Worm (Caenorhabditis elegans): ENCODE results near the gene xpb-1.

xpb-1 gene

DNA sequence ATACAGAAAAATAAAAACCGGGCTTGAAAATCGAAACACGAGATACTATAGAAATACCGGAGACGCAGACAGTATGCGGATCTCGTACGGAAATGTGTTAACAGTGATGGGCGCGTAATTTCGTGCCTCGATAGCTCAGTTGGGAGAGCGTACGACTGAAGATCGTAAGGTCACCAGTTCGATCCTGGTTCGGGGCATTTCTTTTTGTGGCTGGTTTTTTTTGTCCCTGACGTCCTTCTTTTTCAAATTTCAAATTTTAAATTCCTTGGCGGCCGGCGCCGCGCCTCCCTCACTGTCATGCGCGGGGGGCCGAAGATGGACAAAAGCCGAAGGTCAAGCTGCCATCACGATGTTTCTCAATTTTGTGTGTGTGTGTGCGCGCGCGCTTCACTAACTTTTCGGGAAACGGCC, 28.2 kb downstream of the xpb-1 start (continued):
- TF ChIP-seq madf-10 (tag; optimal IDR thresholded peaks at IDR 0.05), result peak; percentile 9
- TF ChIP-seq nhr-27 (tag; optimal IDR thresholded peaks at IDR 0.05), result no peak
- peak; percentile 35 for TF ChIP-seq mxl-1 (tag; optimal IDR thresholded peaks at IDR 0.05)
- TF ChIP-seq madf-6 (GFP tag; IDR thresholded peaks at IDR 0.05), result peak; percentile 54; the same call in 1 of the 2 replicates
- TF ChIP-seq B0019.2 (GFP tag; conservative IDR thresholded peaks at IDR 0.05), result no peak
- 0 out of 2 replicates have a peak, but pooled peaks have one; percentile 50 for TF ChIP-seq ceh-100 (GFP tag; IDR thresholded peaks at IDR 0.05)
- TF ChIP-seq tbx-9 (tag; optimal IDR thresholded peaks at IDR 0.05; ENCODE audit: borderline replicate concordance), result no peak
- peak; percentile 82 for TF ChIP-seq him-1 (tag; optimal IDR thresholded peaks at IDR 0.05)
- peak; percentile 77 for TF ChIP-seq die-1 (tag; optimal IDR thresholded peaks at IDR 0.05)
- TF ChIP-seq pbrm-1 (GFP tag; IDR thresholded peaks at IDR 0.05), result no peak
- peak; percentile 0 for TF ChIP-seq lin-54 (GFP tag; optimal IDR thresholded peaks at IDR 0.05)
- no peak for TF ChIP-seq athp-1 (tag; optimal IDR thresholded peaks at IDR 0.05)
- no peak for TF ChIP-seq sdz-38 (tag; optimal IDR thresholded peaks at IDR 0.05)
- peak; percentile 61 for TF ChIP-seq D2030.7 (GFP tag; IDR thresholded peaks at IDR 0.05)
- peak; percentile 67 for TF ChIP-seq Y53G8AR.9 (GFP tag; conservative IDR thresholded peaks at IDR 0.05)
- TF ChIP-seq nhr-80 (tag; optimal IDR thresholded peaks at IDR 0.05), result peak; percentile 10
- 0 out of 2 replicates have a peak, but pooled peaks have one; percentile 6 for TF ChIP-seq egrh-3 (GFP tag; IDR thresholded peaks at IDR 0.05)
- peak; percentile 79; the same call in 1 of the 2 replicates for TF ChIP-seq lin-26 (GFP tag; IDR thresholded peaks at IDR 0.05)
- TF ChIP-seq Y67H2A.10 (GFP tag; conservative IDR thresholded peaks at IDR 0.05), result no peak
- peak; percentile 60 for TF ChIP-seq F52B5.7 (tag; optimal IDR thresholded peaks at IDR 0.05)
- TF ChIP-seq rec-8 (tag; optimal IDR thresholded peaks at IDR 0.05), result peak in 1 of 2 experiments; percentile 23
- TF ChIP-seq T26A5.8 (tag; optimal IDR thresholded peaks at IDR 0.05), result no peak
- peak; percentile 68 for TF ChIP-seq snpc-3.4 (tag; optimal IDR thresholded peaks at IDR 0.05)
- no peak for TF ChIP-seq aptf-3 (GFP tag; IDR thresholded peaks at IDR 0.05)
- TF ChIP-seq ztf-26 (tag; optimal IDR thresholded peaks at IDR 0.05), result no peak
- TF ChIP-seq egl-44 (GFP tag; IDR thresholded peaks at IDR 0.05), result no peak
- TF ChIP-seq rpc-1 (optimal IDR thresholded peaks at IDR 0.05), result peak; percentile 70
- peak; percentile 82 for TF ChIP-seq rpc-1 (tag; optimal IDR thresholded peaks at IDR 0.05)
- peak; percentile 92 for TF ChIP-seq tbp1 (GFP tag; optimal IDR thresholded peaks at IDR 0.05)
- peak; percentile 54 for TF ChIP-seq nhr-90 (tag; optimal IDR thresholded peaks at IDR 0.05)
- no peak for TF ChIP-seq ceh-79 (tag; optimal IDR thresholded peaks at IDR 0.05)
- no peak for TF ChIP-seq B0336.3 (GFP tag; IDR thresholded peaks at IDR 0.05)
- no peak for TF ChIP-seq atf-7 (tag; optimal IDR thresholded peaks at IDR 0.05)
- peak; percentile 29 for TF ChIP-seq chd-7 (tag; optimal IDR thresholded peaks at IDR 0.05)
- TF ChIP-seq hsf-1 (GFP tag; IDR thresholded peaks at IDR 0.05), result 0 out of 2 replicates have a peak, but pooled peaks have one; percentile 6
- 0 out of 2 replicates have a peak, but pooled peaks have one; percentile 43 for TF ChIP-seq egl-18 (GFP tag; IDR thresholded peaks at IDR 0.05)
- TF ChIP-seq nfyb-1 (GFP tag; IDR thresholded peaks at IDR 0.05), result peak; percentile 52; the same call in 1 of the 2 replicates
- no peak for TF ChIP-seq F23B12.7 (tag; optimal IDR thresholded peaks at IDR 0.05; ENCODE audit: insufficient read depth)
- TF ChIP-seq dox-1 (GFP tag; IDR thresholded peaks at IDR 0.05), result peak; percentile 62
- peak; percentile 96 for TF ChIP-seq hmg-1.2 (GFP tag; IDR thresholded peaks at IDR 0.05)
- TF ChIP-seq lsy-27 (tag; optimal IDR thresholded peaks at IDR 0.05; ENCODE audit: borderline replicate concordance, insufficient read depth), result no peak
- TF ChIP-seq F57A8.1 (GFP tag; optimal IDR thresholded peaks at IDR 0.05), result no peak
- 0 out of 2 replicates have a peak, but pooled peaks have one; percentile 14 for TF ChIP-seq F33H1.4 (GFP tag; IDR thresholded peaks at IDR 0.05)
- no peak for TF ChIP-seq attf-3 (GFP tag; conservative IDR thresholded peaks at IDR 0.05)
- TF ChIP-seq attf-5 (GFP tag; optimal IDR thresholded peaks at IDR 0.05), result peak; percentile 6
- TF ChIP-seq bed-1 (GFP tag; IDR thresholded peaks at IDR 0.05), result no peak

Data from whole organism, young adult.